ENCODE assay signal across 1 fruit fly cellular context in genomic region chr3R:28586943-28587342, dm6.
TF ChIP-seq lines count a peak whose summit lies in the region.

No protein-coding gene starts in this region.

TF ChIP-seq in whole organism, embryonic, 481 proteins besides CTCF, POLR2A, EP300 and RAD21 (continued from another document and continues in another):
- TF ChIP-seq Dek (tag; optimal IDR thresholded peaks at IDR 0.05; lab: Kevin White, UChicago) (no peak), Fer3 (tag; optimal IDR thresholded peaks at IDR 0.05; lab: Kevin White, UChicago) (peak; percentile 13), hkb (optimal IDR thresholded peaks at IDR 0.05; lab: Kevin White, UChicago) (no peak), hkb (GFP tag; IDR thresholded peaks at IDR 0.05; lab: Robert Waterston, UW) (peak; percentile 60; the same call in 1 of the 2 replicates), cg (GFP tag; optimal IDR thresholded peaks at IDR 0.05; lab: Kevin White, UChicago) (no peak), scrt (GFP tag; optimal IDR thresholded peaks at IDR 0.05; lab: Kevin White, UChicago) (no peak), tup (GFP tag; optimal IDR thresholded peaks at IDR 0.05; lab: Kevin White, UChicago) (peak; percentile 3), CG12071 (GFP tag; optimal IDR thresholded peaks at IDR 0.05; lab: Kevin White, UChicago) (peak; percentile 34), CG10274 (GFP tag; optimal IDR thresholded peaks at IDR 0.05; lab: Kevin White, UChicago) (no peak), CG4707 (GFP tag; optimal IDR thresholded peaks at IDR 0.05; lab: Kevin White, UChicago) (no peak), inv (GFP tag; IDR thresholded peaks at IDR 0.05; lab: Robert Waterston, UW; ENCODE audit: partially characterized antibody) (no peak), lab (GFP tag; optimal IDR thresholded peaks at IDR 0.05; lab: Kevin White, UChicago) (peak; percentile 59), Hsf (GFP tag; optimal IDR thresholded peaks at IDR 0.05; lab: Kevin White, UChicago) (no peak), CG6689 (GFP tag; IDR thresholded peaks at IDR 0.05; lab: Robert Waterston, UW) (no peak; the same call in 1 of the 2 replicates), CG15514 (GFP tag; optimal IDR thresholded peaks at IDR 0.05; lab: Kevin White, UChicago) (peak; percentile 5), jumu (GFP tag; optimal IDR thresholded peaks at IDR 0.05; lab: Kevin White, UChicago) (no peak), CoRest (tag; optimal IDR thresholded peaks at IDR 0.05; lab: Kevin White, UChicago) (peak; percentile 45), Med (GFP tag; lab: Kevin White, UChicago) (peak; percentile 73), nmo (GFP tag; optimal IDR thresholded peaks at IDR 0.05; lab: Kevin White, UChicago) (peak; percentile 3), Hmx (GFP tag; optimal IDR thresholded peaks at IDR 0.05; lab: Kevin White, UChicago) (no peak), Trl (optimal IDR thresholded peaks at IDR 0.05; lab: Kevin White, UChicago) (no peak), Trl (GFP tag; optimal IDR thresholded peaks at IDR 0.05; lab: Kevin White, UChicago) (no peak), CG18262 (tag; optimal IDR thresholded peaks at IDR 0.05; lab: Kevin White, UChicago) (peak; percentile 32), fd64A (GFP tag; optimal IDR thresholded peaks at IDR 0.05; lab: Kevin White, UChicago) (peak; percentile 7), CG6175 (GFP tag; IDR thresholded peaks at IDR 0.05; lab: Robert Waterston, UW) (no peak), CG5953 (GFP tag; IDR thresholded peaks at IDR 0.05; lab: Robert Waterston, UW) (no peak), Fer1 (GFP tag; optimal IDR thresholded peaks at IDR 0.05; lab: Kevin White, UChicago) (peak; percentile 14), chif (GFP tag; optimal IDR thresholded peaks at IDR 0.05; lab: Kevin White, UChicago) (peak in 1 of 2 experiments; percentile 11), H15 (GFP tag; IDR thresholded peaks at IDR 0.05; lab: Robert Waterston, UW) (no peak), CG2678 (tag; optimal IDR thresholded peaks at IDR 0.05; lab: Kevin White, UChicago) (peak; percentile 65), wek (GFP tag; optimal IDR thresholded peaks at IDR 0.05; lab: Kevin White, UChicago) (peak; percentile 20), Awh (GFP tag; IDR thresholded peaks at IDR 0.05; lab: Robert Waterston, UW) (no peak), Vsx1 (GFP tag; optimal IDR thresholded peaks at IDR 0.05; lab: Kevin White, UChicago) (peak; percentile 62), CG9727 (GFP tag; optimal IDR thresholded peaks at IDR 0.05; lab: Kevin White, UChicago) (peak; percentile 16), YL-1 (GFP tag; optimal IDR thresholded peaks at IDR 0.05; lab: Kevin White, UChicago) (peak; percentile 7), CG11504 (tag; optimal IDR thresholded peaks at IDR 0.05; lab: Kevin White, UChicago) (peak; percentile 49), CG2712 (tag; optimal IDR thresholded peaks at IDR 0.05; lab: Kevin White, UChicago) (peak; percentile 13), CG6683 (GFP tag; optimal IDR thresholded peaks at IDR 0.05; lab: Kevin White, UChicago) (no peak), CG14014 (GFP tag; IDR thresholded peaks at IDR 0.05; lab: Robert Waterston, UW) (peak; percentile 12; the same call in 1 of the 2 replicates), twi (tag; optimal IDR thresholded peaks at IDR 0.05; lab: Kevin White, UChicago) (peak; percentile 42), CG9817 (tag; optimal IDR thresholded peaks at IDR 0.05; lab: Kevin White, UChicago) (no peak), seq (GFP tag; IDR thresholded peaks at IDR 0.05; lab: Robert Waterston, UW) (peak; percentile 41; the same call in 1 of the 2 replicates), stc (GFP tag; IDR thresholded peaks at IDR 0.05; lab: Robert Waterston, UW) (no peak), CG4328 (GFP tag; optimal IDR thresholded peaks at IDR 0.05; lab: Kevin White, UChicago) (peak; percentile 1), CG3847 (GFP tag; IDR thresholded peaks at IDR 0.05; lab: Robert Waterston, UW) (no peak), CG11085 (GFP tag; IDR thresholded peaks at IDR 0.05; lab: Robert Waterston, UW) (no peak), kay (GFP tag; optimal IDR thresholded peaks at IDR 0.05; lab: Kevin White, UChicago) (peak; percentile 8), zfh2 (GFP tag; optimal IDR thresholded peaks at IDR 0.05; lab: Kevin White, UChicago) (no peak), grau (tag; optimal IDR thresholded peaks at IDR 0.05; lab: Kevin White, UChicago) (peak; percentile 18), nerfin-1 (tag; optimal IDR thresholded peaks at IDR 0.05; lab: Kevin White, UChicago) (peak; percentile 11), Spps (tag; optimal IDR thresholded peaks at IDR 0.05; lab: Kevin White, UChicago) (no peak), CG16815 (GFP tag; optimal IDR thresholded peaks at IDR 0.05; lab: Kevin White, UChicago) (no peak), CG1233 (GFP tag; optimal IDR thresholded peaks at IDR 0.05; lab: Kevin White, UChicago) (peak; percentile 15), CG5180 (GFP tag; optimal IDR thresholded peaks at IDR 0.05; lab: Kevin White, UChicago) (peak; percentile 16), dmrt11E (tag; optimal IDR thresholded peaks at IDR 0.05; lab: Kevin White, UChicago) (peak; percentile 70), CG7839 (tag; optimal IDR thresholded peaks at IDR 0.05; lab: Kevin White, UChicago) (peak; percentile 43), CG6813 (GFP tag; optimal IDR thresholded peaks at IDR 0.05; lab: Kevin White, UChicago) (peak; percentile 46), Mad (GFP tag; optimal IDR thresholded peaks at IDR 0.05; lab: Kevin White, UChicago) (no peak), Sox100B (GFP tag; optimal IDR thresholded peaks at IDR 0.05; lab: Kevin White, UChicago) (peak; percentile 49), Hmr (GFP tag; optimal IDR thresholded peaks at IDR 0.05; lab: Kevin White, UChicago) (peak; percentile 46), hth (optimal IDR thresholded peaks at IDR 0.05; lab: Kevin White, UChicago) (no peak), CG6791 (GFP tag; IDR thresholded peaks at IDR 0.05; lab: Robert Waterston, UW; ENCODE audit: partially characterized antibody) (no peak), zf30C (GFP tag; optimal IDR thresholded peaks at IDR 0.05; lab: Kevin White, UChicago) (no peak), CG2120 (GFP tag; optimal IDR thresholded peaks at IDR 0.05; lab: Kevin White, UChicago) (peak; percentile 9), PHDP (tag; optimal IDR thresholded peaks at IDR 0.05; lab: Kevin White, UChicago) (peak; percentile 33), CG3726 (GFP tag; IDR thresholded peaks at IDR 0.05; lab: Robert Waterston, UW) (no peak), CG34376 (GFP tag; optimal IDR thresholded peaks at IDR 0.05; lab: Kevin White, UChicago) (no peak), CG18599 (GFP tag; optimal IDR thresholded peaks at IDR 0.05; lab: Kevin White, UChicago) (peak; percentile 17), sob (GFP tag; IDR thresholded peaks at IDR 0.05; lab: Robert Waterston, UW) (0 out of 2 replicates have a peak, but pooled peaks have one; percentile 9), esg (GFP tag; conservative IDR thresholded peaks at IDR 0.05; lab: Robert Waterston, UW) (no peak), CG18764 (GFP tag; optimal IDR thresholded peaks at IDR 0.05; lab: Kevin White, UChicago) (peak; percentile 20), kni (GFP tag; optimal IDR thresholded peaks at IDR 0.05; lab: Kevin White, UChicago) (no peak), CG10959 (GFP tag; IDR thresholded peaks at IDR 0.05; lab: Robert Waterston, UW) (no peak), CG18011 (GFP tag; optimal IDR thresholded peaks at IDR 0.05; lab: Kevin White, UChicago) (no peak), Blimp-1 (GFP tag; optimal IDR thresholded peaks at IDR 0.05; lab: Kevin White, UChicago) (peak; percentile 16), grn (GFP tag; optimal IDR thresholded peaks at IDR 0.05; lab: Kevin White, UChicago) (peak; percentile 31), ara (GFP tag; IDR thresholded peaks at IDR 0.05; lab: Robert Waterston, UW) (0 out of 2 replicates have a peak, but pooled peaks have one; percentile 12), CG7271 (tag; optimal IDR thresholded peaks at IDR 0.05; lab: Kevin White, UChicago) (no peak), Usf (GFP tag; optimal IDR thresholded peaks at IDR 0.05; lab: Kevin White, UChicago) (no peak), CG3281 (GFP tag; optimal IDR thresholded peaks at IDR 0.05; lab: Kevin White, UChicago) (peak; percentile 48), Aef1 (GFP tag; IDR thresholded peaks at IDR 0.05; lab: Robert Waterston, UW) (no peak), CG43689 (GFP tag; IDR thresholded peaks at IDR 0.05; lab: Robert Waterston, UW) (peak; percentile 17; the same call in 1 of the 2 replicates), CG31224 (GFP tag; IDR thresholded peaks at IDR 0.05; lab: Robert Waterston, UW) (no peak), CG4282 (GFP tag; optimal IDR thresholded peaks at IDR 0.05; lab: Kevin White, UChicago) (no peak), E2f2 (GFP tag; IDR thresholded peaks at IDR 0.05; lab: Robert Waterston, UW) (peak; percentile 10; the same call in 1 of the 2 replicates), CrebB (tag; optimal IDR thresholded peaks at IDR 0.05; lab: Kevin White, UChicago) (peak; percentile 11), Sox102F (GFP tag; optimal IDR thresholded peaks at IDR 0.05; lab: Kevin White, UChicago) (peak; percentile 26), CG10654 (GFP tag; optimal IDR thresholded peaks at IDR 0.05; lab: Kevin White, UChicago) (peak; percentile 4), gsb-n (tag; optimal IDR thresholded peaks at IDR 0.05; lab: Kevin White, UChicago) (peak; percentile 19), CG13123 (GFP tag; optimal IDR thresholded peaks at IDR 0.05; lab: Kevin White, UChicago) (no peak), B-H1 (GFP tag; IDR thresholded peaks at IDR 0.05; lab: Robert Waterston, UW) (no peak), CG15011 (GFP tag; optimal IDR thresholded peaks at IDR 0.05; lab: Kevin White, UChicago) (no peak), CG13424 (tag; optimal IDR thresholded peaks at IDR 0.05; lab: Kevin White, UChicago) (peak; percentile 32), CG17359 (tag; optimal IDR thresholded peaks at IDR 0.05; lab: Kevin White, UChicago) (peak; percentile 34), CG31441 (GFP tag; IDR thresholded peaks at IDR 0.05; lab: Robert Waterston, UW) (peak; percentile 60), Fer2 (tag; optimal IDR thresholded peaks at IDR 0.05; lab: Kevin White, UChicago) (no peak), CG15269 (tag; optimal IDR thresholded peaks at IDR 0.05; lab: Kevin White, UChicago) (peak; percentile 24), Poxn (GFP tag; IDR thresholded peaks at IDR 0.05; lab: Robert Waterston, UW) (no peak), odd (GFP tag; optimal IDR thresholded peaks at IDR 0.05; lab: Kevin White, UChicago) (peak; percentile 9), CG7928 (GFP tag; optimal IDR thresholded peaks at IDR 0.05; lab: Kevin White, UChicago) (no peak), caup (GFP tag; optimal IDR thresholded peaks at IDR 0.05; lab: Kevin White, UChicago; ENCODE audit: severe bottlenecking) (peak; percentile 13), Antp (GFP tag; optimal IDR thresholded peaks at IDR 0.05; lab: Kevin White, UChicago) (no peak), CG13296 (GFP tag; optimal IDR thresholded peaks at IDR 0.05; lab: Kevin White, UChicago) (peak; percentile 26), NC2β (GFP tag; optimal IDR thresholded peaks at IDR 0.05; lab: Kevin White, UChicago) (peak; percentile 9), CG15601 (tag; optimal IDR thresholded peaks at IDR 0.05; lab: Kevin White, UChicago) (peak; percentile 42), CG32767 (GFP tag; IDR thresholded peaks at IDR 0.05; lab: Robert Waterston, UW) (no peak), gem (tag; optimal IDR thresholded peaks at IDR 0.05; lab: Kevin White, UChicago) (peak; percentile 54), CG1529 (GFP tag; optimal IDR thresholded peaks at IDR 0.05; lab: Kevin White, UChicago) (peak; percentile 32), sug (tag; optimal IDR thresholded peaks at IDR 0.05; lab: Kevin White, UChicago) (peak; percentile 10), zen (tag; optimal IDR thresholded peaks at IDR 0.05; lab: Kevin White, UChicago) (peak; percentile 4), tap (tag; optimal IDR thresholded peaks at IDR 0.05; lab: Kevin White, UChicago) (peak; percentile 4), pan (optimal IDR thresholded peaks at IDR 0.05; lab: Kevin White, UChicago) (no peak), pan (GFP tag; optimal IDR thresholded peaks at IDR 0.05 in 1 of 2, IDR thresholded peaks at IDR 0.05 in 1 of 2) (peak in 1 of 2 experiments; percentile 28), dmrt99B (tag; optimal IDR thresholded peaks at IDR 0.05; lab: Kevin White, UChicago) (peak; percentile 41), CG8290 (GFP tag; optimal IDR thresholded peaks at IDR 0.05; lab: Kevin White, UChicago) (no peak), CG8290 (tag; optimal IDR thresholded peaks at IDR 0.05; lab: Kevin White, UChicago) (peak in 1 of 2 experiments; percentile 40), klu (GFP tag; IDR thresholded peaks at IDR 0.05; lab: Robert Waterston, UW) (no peak), NFAT (GFP tag; IDR thresholded peaks at IDR 0.05; lab: Robert Waterston, UW) (no peak), CG10543 (GFP tag; optimal IDR thresholded peaks at IDR 0.05; lab: Kevin White, UChicago) (no peak), CG12219 (GFP tag; optimal IDR thresholded peaks at IDR 0.05; lab: Kevin White, UChicago) (peak; percentile 12), nau (GFP tag; optimal IDR thresholded peaks at IDR 0.05; lab: Kevin White, UChicago) (peak; percentile 18), NK7.1 (GFP tag; optimal IDR thresholded peaks at IDR 0.05; lab: Kevin White, UChicago) (no peak), CG7556 (GFP tag; optimal IDR thresholded peaks at IDR 0.05; lab: Kevin White, UChicago) (no peak), otp (GFP tag; IDR thresholded peaks at IDR 0.05; lab: Robert Waterston, UW) (no peak), CG1603 (tag; optimal IDR thresholded peaks at IDR 0.05; lab: Kevin White, UChicago) (peak; percentile 60), CG1602 (GFP tag; optimal IDR thresholded peaks at IDR 0.05; lab: Kevin White, UChicago) (peak; percentile 8), Atf6 (GFP tag; IDR thresholded peaks at IDR 0.05; lab: Robert Waterston, UW) (0 out of 2 replicates have a peak, but pooled peaks have one; percentile 46), Max (GFP tag; optimal IDR thresholded peaks at IDR 0.05; lab: Kevin White, UChicago) (no peak), CG11247 (GFP tag; IDR thresholded peaks at IDR 0.05; lab: Robert Waterston, UW) (no peak), ATbp (GFP tag; optimal IDR thresholded peaks at IDR 0.05; lab: Kevin White, UChicago) (peak; percentile 59), Rfx (GFP tag; IDR thresholded peaks at IDR 0.05; lab: Robert Waterston, UW) (0 out of 2 replicates have a peak, but pooled peaks have one; percentile 6), CG12659 (GFP tag; optimal IDR thresholded peaks at IDR 0.05; lab: Kevin White, UChicago) (peak; percentile 24), lilli (GFP tag; optimal IDR thresholded peaks at IDR 0.05; lab: Kevin White, UChicago) (peak; percentile 2), zfh1 (GFP tag; IDR thresholded peaks at IDR 0.05; lab: Robert Waterston, UW) (0 out of 3 replicates have a peak, but pooled peaks have one; percentile 27)
